Worm (Caenorhabditis elegans) whole organism, mixed stage, embryonic: ENCODE data around the gene C30H6.5.

Experiments used
- bed-3 ChIP-seq: fragments of 200-800 bp; sonication (Bioruptor generic); optimal IDR thresholded peaks from 3 replicates; lab custom pipeline; 2018; ENCODE audit warnings: mild to moderate bottlenecking, missing genetic modification characterization, moderate library complexity, missing compliant biosample characterization
- blmp-1 ChIP-seq: fragments of 150-350 bp; optimal IDR thresholded peaks from 2 replicates; lab custom pipeline; 2014; ENCODE audit warnings: missing biosample characterization, missing genetic modification characterization
- ceh-39 ChIP-seq: fragments of 150-350 bp; optimal IDR thresholded peaks from 2 replicates; lab custom pipeline; 2014; ENCODE audit warnings: missing biosample characterization, missing genetic modification characterization
- ceh-43 ChIP-seq: fragments of 200-800 bp; sonication (Bioruptor generic); optimal IDR thresholded peaks from 2 replicates; lab custom pipeline; 2018; ENCODE audit warnings: mild to moderate bottlenecking, missing genetic modification characterization, moderate library complexity, missing compliant biosample characterization
- ces-1 ChIP-seq: fragments of 150-350 bp; optimal IDR thresholded peaks from 2 replicates; lab custom pipeline; 2014; ENCODE audit warnings: missing biosample characterization, missing genetic modification reagents, missing genetic modification characterization
- cnd-1 ChIP-seq: fragments of 200-800 bp; sonication (Bioruptor generic); optimal IDR thresholded peaks from 2 replicates; lab custom pipeline; 2018; ENCODE audit warnings: mild to moderate bottlenecking, missing genetic modification characterization, missing compliant biosample characterization
- drap-1 ChIP-seq: fragments of 200-800 bp; sonication (Bioruptor generic); optimal IDR thresholded peaks from 3 replicates; lab custom pipeline; 2018; ENCODE audit warnings: mild to moderate bottlenecking, missing genetic modification characterization, missing compliant biosample characterization
- elt-1 ChIP-seq: sonication (generic microtip); optimal IDR thresholded peaks from 2 replicates; lab custom pipeline; 2017; ENCODE audit warnings: missing genetic modification characterization, mild to moderate bottlenecking, missing compliant biosample characterization, antibody characterized with exemption, moderate library complexity, borderline replicate concordance; ENCODE audit not compliant: insufficient read depth
- flh-1 ChIP-seq: fragments of 200-800 bp; sonication (Bioruptor generic); optimal IDR thresholded peaks from 2 replicates; lab custom pipeline; 2018; ENCODE audit warnings: mild to moderate bottlenecking, missing genetic modification characterization, moderate library complexity, missing compliant biosample characterization
- ham-2 ChIP-seq: fragments of 200-800 bp; sonication (Bioruptor generic); optimal IDR thresholded peaks from 2 replicates; lab custom pipeline; 2018; ENCODE audit warnings: mild to moderate bottlenecking, missing genetic modification characterization, missing compliant biosample characterization
- lin-13 ChIP-seq: fragments of 150-350 bp; optimal IDR thresholded peaks from 2 replicates; lab custom pipeline; 2014; ENCODE audit warnings: missing biosample characterization, missing genetic modification characterization
- lin-32 ChIP-seq: fragments of 200-800 bp; sonication (Bioruptor generic); optimal IDR thresholded peaks from 2 replicates; lab custom pipeline; 2018; ENCODE audit warnings: mild to moderate bottlenecking, missing genetic modification characterization, missing compliant biosample characterization
- lsy-2 ChIP-seq: fragments of 150-350 bp; optimal IDR thresholded peaks from 2 replicates; lab custom pipeline; 2014; ENCODE audit warnings: missing biosample characterization, missing genetic modification characterization
- mab-5 ChIP-seq: fragments of 150-350 bp; optimal IDR thresholded peaks from 2 replicates; lab custom pipeline; 2014; ENCODE audit warnings: missing biosample characterization, missing genetic modification characterization
- mep-1 ChIP-seq: fragments of 150-350 bp; optimal IDR thresholded peaks from 2 replicates; lab custom pipeline; 2017; ENCODE audit warnings: missing biosample characterization, missing genetic modification reagents, missing genetic modification characterization, inconsistent platforms
- mls-2 ChIP-seq: sonication (generic microtip); optimal IDR thresholded peaks from 2 replicates; lab custom pipeline; 2016; ENCODE audit warnings: mild to moderate bottlenecking, missing genetic modification characterization, moderate library complexity, missing compliant biosample characterization
- nhr-12 ChIP-seq: fragments of 150-350 bp; optimal IDR thresholded peaks from 2 replicates; lab custom pipeline; 2014; ENCODE audit warnings: missing biosample characterization, missing genetic modification characterization
- nhr-2 ChIP-seq: fragments of 150-350 bp; optimal IDR thresholded peaks from 2 replicates; lab custom pipeline; 2014; ENCODE audit warnings: missing biosample characterization, missing genetic modification characterization
- nhr-76 ChIP-seq: sonication (generic microtip); optimal IDR thresholded peaks from 2 replicates; lab custom pipeline; 2017; ENCODE audit warnings: missing biosample characterization, missing genetic modification characterization
- pha-4 ChIP-seq: fragments of 150-350 bp; optimal IDR thresholded peaks from 2 replicates; lab custom pipeline; 2018; ENCODE audit warnings: missing biosample characterization, missing genetic modification reagents, missing genetic modification characterization
- sem-2 ChIP-seq: fragments of 200-800 bp; sonication (Bioruptor generic); optimal IDR thresholded peaks from 2 replicates; lab custom pipeline; 2018; ENCODE audit warnings: mild to moderate bottlenecking, missing genetic modification characterization, missing compliant biosample characterization
- snpc-4 ChIP-seq: fragments of 150-350 bp; optimal IDR thresholded peaks from 2 replicates; lab custom pipeline; 2014; ENCODE audit warnings: missing biosample characterization, missing genetic modification characterization
- sptf-1 ChIP-seq: sonication (generic microtip); optimal IDR thresholded peaks from 2 replicates; lab custom pipeline; 2017; ENCODE audit warnings: mild to moderate bottlenecking, missing genetic modification characterization, moderate library complexity, missing compliant biosample characterization
- tbx-8 ChIP-seq: fragments of 200-800 bp; sonication (Bioruptor generic); optimal IDR thresholded peaks from 2 replicates; lab custom pipeline; 2018; ENCODE audit warnings: mild to moderate bottlenecking, missing genetic modification characterization, moderate library complexity, missing compliant biosample characterization
- unc-120 ChIP-seq: sonication (generic microtip); optimal IDR thresholded peaks from 2 replicates; lab custom pipeline; 2017; ENCODE audit warnings: missing genetic modification characterization, missing compliant biosample characterization; ENCODE audit not compliant: poor library complexity, severe bottlenecking
- unc-39 ChIP-seq: fragments of 150-350 bp; optimal IDR thresholded peaks from 2 replicates; lab custom pipeline; 2014; ENCODE audit warnings: missing biosample characterization, missing genetic modification characterization
- unc-62 ChIP-seq: fragments of 150-350 bp; optimal IDR thresholded peaks from 2 replicates; lab custom pipeline; 2014; ENCODE audit warnings: missing biosample characterization, missing genetic modification reagents, missing genetic modification characterization
- zip-8 ChIP-seq: fragments of 150-350 bp; optimal IDR thresholded peaks from 2 replicates; lab custom pipeline; 2014; ENCODE audit warnings: missing biosample characterization, missing genetic modification characterization
- ztf-11 ChIP-seq: fragments of 150-350 bp; optimal IDR thresholded peaks from 2 replicates; lab custom pipeline; 2014; ENCODE audit warnings: missing biosample characterization, missing genetic modification characterization

The C30H6.5 gene

ce11 chrIV:17367294-17367693 lies 4.3 kb upstream of the C30H6.5 start, which contains the start of gene zipt-17:
zipt-17 (minus strand) TSS chrIV:17367394.
- no peak for TF ChIP-seq lin-13
- TF ChIP-seq zip-8 (tag; lab: Kevin White, UChicago): no peak

- TF ChIP-seq bed-3 (GFP tag; lab: Kevin White, UChicago): no peak
- no peak for TF ChIP-seq unc-120 (tag; lab: Kevin White, UChicago)
- no peak for TF ChIP-seq nhr-2
- TF ChIP-seq sem-2 (GFP tag; lab: Kevin White, UChicago): no peak
- no peak for TF ChIP-seq tbx-8 (GFP tag; lab: Kevin White, UChicago)
- TF ChIP-seq unc-39: no peak
- TF ChIP-seq, all 35 proteins: peak for 0
These were observed 3.3 kb upstream of the C30H6.5 start, which contains the start of gene trh-1 for ce11 chrIV:17368292-17368691. trh-1 (plus strand) TSS chrIV:17368592.

ce11 chrIV:17376127-17376526 lies 4.6 kb downstream of the C30H6.5 start, which contains the start of gene haf-1:
haf-1 (plus strand) TSS chrIV:17376427.
- TF ChIP-seq ceh-43 (GFP tag; lab: Kevin White, UChicago): no peak
- TF ChIP-seq pha-4 (tag; lab: Kevin White, UChicago): no peak
- TF ChIP-seq drap-1: no peak
- TF ChIP-seq, all 35 proteins: peak for 0

- TF ChIP-seq sptf-1 (tag; lab: Kevin White, UChicago) (no peak), mep-1 (peak; percentile 22), elt-1 (tag; lab: Kevin White, UChicago) (no peak), cnd-1 (tag; lab: Kevin White, UChicago) (no peak), drap-1 (no peak), nhr-76 (tag; lab: Kevin White, UChicago) (no peak), lin-32 (GFP tag; lab: Kevin White, UChicago) (no peak), nhr-2 (no peak), ham-2 (GFP tag; lab: Kevin White, UChicago) (no peak), mls-2 (no peak), lsy-2 (tag; lab: Kevin White, UChicago) (peak; percentile 31), ces-1 (GFP tag; lab: Kevin White, UChicago) (peak; percentile 41), pha-4 (tag; lab: Kevin White, UChicago) (peak; percentile 38), unc-39 (no peak), ceh-43 (GFP tag; lab: Kevin White, UChicago) (no peak), flh-1 (GFP tag; lab: Kevin White, UChicago) (no peak)
- TF ChIP-seq, all 35 proteins: peak for 4
These were observed 8.6 kb downstream of the C30H6.5 start, which contains the start of the genes C30H6.9 and dlat-2 for ce11 chrIV:17380061-17380680. C30H6.9 (minus strand) TSS chrIV:17380170. dlat-2 (plus strand) TSS chrIV:17380626.

ce11 chrIV:17382029-17382428 lies 10.5 kb downstream of the C30H6.5 start, which contains the start of gene C30H6.8:
C30H6.8 (plus strand) TSS chrIV:17382329.
- TF ChIP-seq zip-8 (tag; lab: Kevin White, UChicago) (no peak), ham-2 (GFP tag; lab: Kevin White, UChicago) (no peak), tbx-8 (GFP tag; lab: Kevin White, UChicago) (no peak), blmp-1 (tag; lab: Kevin White, UChicago) (no peak), cnd-1 (tag; lab: Kevin White, UChicago) (no peak), ztf-11 (tag; lab: Kevin White, UChicago) (no peak), snpc-4 (no peak), nhr-12 (no peak), unc-62 (GFP tag; lab: Kevin White, UChicago) (no peak), unc-120 (tag; lab: Kevin White, UChicago) (no peak), mls-2 (no peak), lin-13 (no peak), ceh-39 (tag; lab: Kevin White, UChicago) (no peak), lin-32 (GFP tag; lab: Kevin White, UChicago) (no peak), elt-1 (tag; lab: Kevin White, UChicago) (no peak), mab-5 (tag; lab: Kevin White, UChicago) (no peak), sptf-1 (tag; lab: Kevin White, UChicago) (no peak), ceh-43 (GFP tag; lab: Kevin White, UChicago) (no peak)
